Worm (Caenorhabditis elegans) whole organism, L1 larva: ENCODE results near the gene sqt-1.

ENCODE experiments used
- C04F5.9 ChIP-seq: sonication (generic microtip); optimal IDR thresholded peaks from 2 replicates; lab custom pipeline; 2016; ENCODE audit warnings: missing genetic modification characterization, missing compliant biosample characterization
- ama-1 ChIP-seq: fragments of 150-350 bp; optimal IDR thresholded peaks from 2 replicates; lab custom pipeline; 2014
- elt-3 ChIP-seq, 6 experiments: fragments of 150-350 bp in 1 of 6; sonication (generic microtip); optimal IDR thresholded peaks; 2 replicates each; lab custom pipeline; 2017 to 2018; ENCODE audit warnings: missing biosample characterization in 6 of 6, missing genetic modification characterization in 6 of 6, inconsistent platforms in 1 of 6
- nhr-237 ChIP-seq: fragments of 150-350 bp; optimal IDR thresholded peaks from 2 replicates; lab custom pipeline; 2014; ENCODE audit warnings: missing biosample characterization, missing genetic modification characterization
- nhr-28 ChIP-seq: fragments of 150-350 bp; optimal IDR thresholded peaks from 2 replicates; lab custom pipeline; 2014; ENCODE audit warnings: missing biosample characterization, missing genetic modification characterization
- swsn-7 ChIP-seq: sonication (generic microtip); optimal IDR thresholded peaks from 2 replicates; lab custom pipeline; 2016; ENCODE audit warnings: missing genetic modification characterization, missing compliant biosample characterization
- unc-62 ChIP-seq: fragments of 150-350 bp; optimal IDR thresholded peaks from 2 replicates; lab custom pipeline; 2014; ENCODE audit warnings: missing biosample characterization, missing genetic modification reagents, missing genetic modification characterization
- unc-86 ChIP-seq: sonication (generic microtip); optimal IDR thresholded peaks from 2 replicates; lab custom pipeline; 2016; ENCODE audit warnings: missing genetic modification characterization, missing compliant biosample characterization
- unc-98 ChIP-seq: fragments of 200-800 bp; sonication (Bioruptor generic); IDR thresholded peaks from 2 replicates; pipeline ENCODE4 v1.3.6; 2022; ENCODE audit warnings: missing genetic modification characterization, missing compliant biosample characterization
- zag-1 ChIP-seq: fragments of 150-350 bp; optimal IDR thresholded peaks from 2 replicates; lab custom pipeline; 2014; ENCODE audit warnings: missing biosample characterization, missing genetic modification characterization

DNA sequence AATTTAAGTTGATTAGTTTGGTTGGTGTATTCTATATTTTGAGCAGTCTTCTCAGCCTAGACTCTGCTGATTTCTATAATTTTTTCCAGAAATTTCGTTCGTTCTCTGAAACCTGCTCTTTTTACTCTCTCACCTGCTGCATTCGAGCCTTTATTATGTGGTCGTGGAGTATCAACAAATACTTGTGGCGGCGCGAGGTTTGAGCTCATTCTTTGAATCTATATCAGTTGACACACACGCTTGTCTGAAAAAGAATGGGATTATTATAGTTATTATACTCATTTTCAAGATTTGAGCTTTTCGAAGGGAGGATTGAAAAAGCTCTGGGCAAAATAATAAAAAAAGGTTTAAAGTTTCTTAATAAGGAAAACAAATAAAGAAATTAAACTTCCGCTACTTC lies 38.4 kb upstream of the sqt-1 start:
- TF ChIP-seq nhr-237 (tag; lab: Kevin White, UChicago), result no peak
- TF ChIP-seq nhr-28 (tag; lab: Kevin White, UChicago), result no peak
- TF ChIP-seq unc-98 (GFP tag; lab: Robert Waterston, UW), result no peak
- no peak for TF ChIP-seq zag-1 (tag; lab: Kevin White, UChicago)
- TF ChIP-seq unc-86 (tag; lab: Kevin White, UChicago), result no peak
- TF ChIP-seq elt-3 (tag; optimal IDR thresholded peaks at IDR 0.05; lab: Kevin White, UChicago), result no peak
- TF ChIP-seq swsn-7, result no peak
- no peak for TF ChIP-seq ama-1 (lab: Kevin White, UChicago)
- TF ChIP-seq C04F5.9 (tag; lab: Kevin White, UChicago), result no peak
- no peak for TF ChIP-seq unc-62
